Fruit fly (Drosophila melanogaster): ENCODE data around the gene CG33333.

CG33333 gene

dm6 chr3R:17401289-17401752 is 15.9 kb upstream of the CG33333 start (continued):
- peak; percentile 49 for TF ChIP-seq CG15269 (tag; optimal IDR thresholded peaks at IDR 0.05)
- TF ChIP-seq Rx (GFP tag; IDR thresholded peaks at IDR 0.05), result no peak
- no peak for TF ChIP-seq CG3065 (GFP tag; optimal IDR thresholded peaks at IDR 0.05)
- TF ChIP-seq CG4617 (GFP tag; optimal IDR thresholded peaks at IDR 0.05; ENCODE audit: borderline replicate concordance), result peak; percentile 79
- no peak for TF ChIP-seq gcm2 (GFP tag; optimal IDR thresholded peaks at IDR 0.05)
- no peak for TF ChIP-seq CG8478 (optimal IDR thresholded peaks at IDR 0.05)
- peak; percentile 37 for TF ChIP-seq CG15514 (GFP tag; optimal IDR thresholded peaks at IDR 0.05)
- no peak for TF ChIP-seq C15 (GFP tag; IDR thresholded peaks at IDR 0.05)
- peak; percentile 72 for TF ChIP-seq CG12659 (GFP tag; optimal IDR thresholded peaks at IDR 0.05)
- TF ChIP-seq ERR (GFP tag; optimal IDR thresholded peaks at IDR 0.05), result peak; percentile 15
- TF ChIP-seq sqz (GFP tag; optimal IDR thresholded peaks at IDR 0.05), result no peak
- peak; percentile 8 for TF ChIP-seq CG12236 (GFP tag; optimal IDR thresholded peaks at IDR 0.05)
- TF ChIP-seq CkIIα-i1 (GFP tag; IDR thresholded peaks at IDR 0.05), result no peak
- TF ChIP-seq cad (GFP tag; optimal IDR thresholded peaks at IDR 0.05), result no peak
- TF ChIP-seq CG5245 (GFP tag; optimal IDR thresholded peaks at IDR 0.05), result no peak
- TF ChIP-seq CG4282 (GFP tag; optimal IDR thresholded peaks at IDR 0.05), result peak; percentile 46
- 0 out of 2 replicates have a peak, but pooled peaks have one; percentile 19 for TF ChIP-seq CG2129 (GFP tag; IDR thresholded peaks at IDR 0.05; ENCODE audit: partially characterized antibody)
- TF ChIP-seq gcm (GFP tag; optimal IDR thresholded peaks at IDR 0.05), result no peak
- peak; percentile 65 for TF ChIP-seq MBD-R2 (GFP tag; IDR thresholded peaks at IDR 0.05)
- peak; percentile 43 for TF ChIP-seq slp2 (GFP tag; optimal IDR thresholded peaks at IDR 0.05)
- TF ChIP-seq CrebB (tag; optimal IDR thresholded peaks at IDR 0.05), result peak; percentile 27
- peak; percentile 81 for TF ChIP-seq stwl (tag; optimal IDR thresholded peaks at IDR 0.05)
- no peak for TF ChIP-seq Elba2 (GFP tag; optimal IDR thresholded peaks at IDR 0.05)
- no peak for TF ChIP-seq Gsc (GFP tag; IDR thresholded peaks at IDR 0.05)
- TF ChIP-seq nau (GFP tag; optimal IDR thresholded peaks at IDR 0.05), result no peak
- peak; percentile 33 for TF ChIP-seq Meics (GFP tag; optimal IDR thresholded peaks at IDR 0.05)
- TF ChIP-seq bbx (GFP tag; IDR thresholded peaks at IDR 0.05; ENCODE audit: partially characterized antibody), result peak; percentile 82
- TF ChIP-seq ash1 (GFP tag; optimal IDR thresholded peaks at IDR 0.05), result no peak
- TF ChIP-seq al (GFP tag; IDR thresholded peaks at IDR 0.05), result peak; percentile 62; the same call in 1 of the 2 replicates
- no peak for TF ChIP-seq Lim3 (GFP tag; IDR thresholded peaks at IDR 0.05)
- TF ChIP-seq CG15601 (tag; optimal IDR thresholded peaks at IDR 0.05), result peak; percentile 36
- TF ChIP-seq wek (GFP tag; optimal IDR thresholded peaks at IDR 0.05), result no peak
- peak; percentile 59 for TF ChIP-seq CG18599 (GFP tag; optimal IDR thresholded peaks at IDR 0.05)
- TF ChIP-seq Atf3 (GFP tag; optimal IDR thresholded peaks at IDR 0.05), result no peak
- peak; percentile 13 for TF ChIP-seq CG7556 (GFP tag; optimal IDR thresholded peaks at IDR 0.05)
- TF ChIP-seq psq (GFP tag; optimal IDR thresholded peaks at IDR 0.05), result no peak
- TF ChIP-seq kah (GFP tag; optimal IDR thresholded peaks at IDR 0.05), result no peak
- TF ChIP-seq CG5180 (GFP tag; optimal IDR thresholded peaks at IDR 0.05), result no peak
- no peak for TF ChIP-seq ro (GFP tag; IDR thresholded peaks at IDR 0.05)
- peak; percentile 97 for TF ChIP-seq ssp (GFP tag; IDR thresholded peaks at IDR 0.05)
- peak; percentile 72 for TF ChIP-seq CG12769 (tag; optimal IDR thresholded peaks at IDR 0.05)
- TF ChIP-seq kay (GFP tag; optimal IDR thresholded peaks at IDR 0.05), result peak; percentile 30
- TF ChIP-seq da (GFP tag; optimal IDR thresholded peaks at IDR 0.05), result no peak
- 0 out of 2 replicates have a peak, but pooled peaks have one; percentile 31 for TF ChIP-seq cas (GFP tag; IDR thresholded peaks at IDR 0.05)
- no peak for TF ChIP-seq gce (GFP tag; IDR thresholded peaks at IDR 0.05)
- TF ChIP-seq Bgb (GFP tag; IDR thresholded peaks at IDR 0.05; ENCODE audit: partially characterized antibody), result peak; percentile 86
- TF ChIP-seq CG4328 (GFP tag; optimal IDR thresholded peaks at IDR 0.05), result no peak
- no peak for TF ChIP-seq CG12299 (tag; optimal IDR thresholded peaks at IDR 0.05)
- TF ChIP-seq Oaz (GFP tag; IDR thresholded peaks at IDR 0.05), result no peak
- TF ChIP-seq pho (GFP tag; optimal IDR thresholded peaks at IDR 0.05), result peak; percentile 71
- TF ChIP-seq CG13123 (GFP tag; optimal IDR thresholded peaks at IDR 0.05), result no peak

Measured in whole organism, embryonic.